Worm (Caenorhabditis elegans): ENCODE measurements around the gene unc-8.

The unc-8 gene

ce11 chrIV:7230198-7230597, 33.2 kb downstream of the unc-8 start, which contains the start of gene cap-1 (continued):
- TF ChIP-seq lin-35 (GFP tag; optimal IDR thresholded peaks at IDR 0.05) (no peak), atf-7 (tag; optimal IDR thresholded peaks at IDR 0.05) (no peak), ceh-100 (GFP tag; IDR thresholded peaks at IDR 0.05) (peak; percentile 93), somi-1 (GFP tag; optimal IDR thresholded peaks at IDR 0.05) (no peak), ekl-4 (GFP tag; IDR thresholded peaks at IDR 0.05) (no peak), attf-5 (GFP tag; optimal IDR thresholded peaks at IDR 0.05) (peak; percentile 83), nhr-80 (tag; optimal IDR thresholded peaks at IDR 0.05) (peak; percentile 56), F23B12.7 (tag; optimal IDR thresholded peaks at IDR 0.05; ENCODE audit: insufficient read depth) (peak; percentile 92), sptf-2 (GFP tag; optimal IDR thresholded peaks at IDR 0.05) (no peak), ZK185.1 (tag; optimal IDR thresholded peaks at IDR 0.05; ENCODE audit: poor library complexity, severe bottlenecking) (peak; percentile 14), snpc-1.3 (tag; optimal IDR thresholded peaks at IDR 0.05; ENCODE audit: insufficient read depth) (peak; percentile 41), madf-10 (tag; optimal IDR thresholded peaks at IDR 0.05) (peak; percentile 8), F55B11.4 (tag; optimal IDR thresholded peaks at IDR 0.05; ENCODE audit: borderline replicate concordance, insufficient read depth) (no peak), lsy-27 (tag; optimal IDR thresholded peaks at IDR 0.05; ENCODE audit: borderline replicate concordance, insufficient read depth) (no peak), unc-130 (GFP tag; optimal IDR thresholded peaks at IDR 0.05) (peak; percentile 19), ets-4 (GFP tag; optimal IDR thresholded peaks at IDR 0.05) (no peak), nfya-2 (GFP tag; IDR thresholded peaks at IDR 0.05) (no peak), K12H6.12 (tag; optimal IDR thresholded peaks at IDR 0.05) (peak; percentile 0), tbp1 (GFP tag; optimal IDR thresholded peaks at IDR 0.05) (peak; percentile 29), hsf-1 (GFP tag; IDR thresholded peaks at IDR 0.05) (no peak), lsl-1 (GFP tag; optimal IDR thresholded peaks at IDR 0.05) (peak; percentile 37), F49E8.2 (tag; optimal IDR thresholded peaks at IDR 0.05; ENCODE audit: insufficient read depth) (no peak), F52B5.7 (tag; optimal IDR thresholded peaks at IDR 0.05) (no peak), ztf-22 (GFP tag; optimal IDR thresholded peaks at IDR 0.05) (no peak), F37B4.10 (GFP tag; IDR thresholded peaks at IDR 0.05) (no peak), bed-1 (GFP tag; IDR thresholded peaks at IDR 0.05) (no peak), ztf-26 (tag; optimal IDR thresholded peaks at IDR 0.05) (no peak), snpc-3.4 (tag; optimal IDR thresholded peaks at IDR 0.05) (peak; percentile 52), nfyb-1 (GFP tag; IDR thresholded peaks at IDR 0.05) (no peak), snpc-4 (GFP tag; optimal IDR thresholded peaks at IDR 0.05) (peak; percentile 43), snpc-4 (tag; optimal IDR thresholded peaks at IDR 0.05) (peak; percentile 22 to 72 (median 58)), nfya-1 (tag; optimal IDR thresholded peaks at IDR 0.05; ENCODE audit: borderline replicate concordance, insufficient read depth) (no peak), hlh-12 (tag; optimal IDR thresholded peaks at IDR 0.05) (no peak), rpc-1 (optimal IDR thresholded peaks at IDR 0.05) (no peak), rpc-1 (tag; optimal IDR thresholded peaks at IDR 0.05) (no peak), akir-1 (GFP tag; optimal IDR thresholded peaks at IDR 0.05) (no peak), attf-6 (GFP tag; IDR thresholded peaks at IDR 0.05) (no peak), dox-1 (GFP tag; IDR thresholded peaks at IDR 0.05) (peak; percentile 67), dpl-1 (GFP tag; optimal IDR thresholded peaks at IDR 0.05) (peak; percentile 13), ztf-18 (tag; optimal IDR thresholded peaks at IDR 0.05) (peak; percentile 32), Y53F4B.3 (GFP tag; IDR thresholded peaks at IDR 0.05) (no peak)
